Fruit fly (Drosophila melanogaster): ENCODE results near the gene Rpp14a.

Rpp14a gene

DNA sequence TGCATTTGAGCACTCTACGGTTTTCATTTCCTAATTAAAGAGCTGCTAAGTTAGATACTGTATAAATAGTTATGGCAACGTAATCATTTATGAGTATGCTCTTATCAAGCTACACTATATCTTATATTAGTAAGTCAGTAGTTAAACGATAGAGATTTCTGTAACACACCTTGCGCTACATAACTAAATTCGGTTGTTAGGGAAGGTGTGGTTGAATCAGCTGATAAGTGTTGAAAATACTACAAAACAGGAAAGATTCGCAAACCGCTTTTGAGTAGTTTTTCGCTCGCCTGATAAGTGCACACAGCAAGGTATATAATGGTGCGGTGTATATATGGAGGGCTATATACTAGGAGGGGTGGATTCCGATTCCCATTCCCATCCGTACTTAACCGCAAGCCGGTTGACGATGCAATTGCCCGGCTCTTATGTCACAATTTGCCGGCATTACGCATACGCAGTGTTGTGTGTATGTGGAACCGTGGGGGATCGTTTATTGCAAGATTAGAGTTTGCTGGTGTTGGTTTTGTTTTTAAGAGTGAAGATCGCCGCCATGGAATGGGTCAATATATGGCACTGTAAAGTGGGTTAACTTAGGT is 48.4 kb downstream of the Rpp14a start:
- TF ChIP-seq ovo (GFP tag; optimal IDR thresholded peaks at IDR 0.05) (no peak), CG12768 (GFP tag; optimal IDR thresholded peaks at IDR 0.05) (peak; percentile 44), CG7101 (tag; optimal IDR thresholded peaks at IDR 0.05) (no peak), kay (GFP tag; ENCODE audit: borderline replicate concordance) (peak; percentile 96), cic (GFP tag; optimal IDR thresholded peaks at IDR 0.05) (peak; percentile 95), toe (GFP tag; optimal IDR thresholded peaks at IDR 0.05) (no peak), CG33017 (tag; optimal IDR thresholded peaks at IDR 0.05) (peak; percentile 24), tj (GFP tag; optimal IDR thresholded peaks at IDR 0.05) (peak; percentile 64), Mnt (GFP tag; optimal IDR thresholded peaks at IDR 0.05) (peak; percentile 43), CG7045 (GFP tag; optimal IDR thresholded peaks at IDR 0.05) (peak; percentile 13), CG14711 (tag; optimal IDR thresholded peaks at IDR 0.05) (no peak), CG5204 (GFP tag; optimal IDR thresholded peaks at IDR 0.05) (no peak), CG11617 (GFP tag; optimal IDR thresholded peaks at IDR 0.05) (peak; percentile 37), Crg-1 (GFP tag; optimal IDR thresholded peaks at IDR 0.05) (peak; percentile 6), pad (GFP tag; optimal IDR thresholded peaks at IDR 0.05) (no peak)

DNA sequence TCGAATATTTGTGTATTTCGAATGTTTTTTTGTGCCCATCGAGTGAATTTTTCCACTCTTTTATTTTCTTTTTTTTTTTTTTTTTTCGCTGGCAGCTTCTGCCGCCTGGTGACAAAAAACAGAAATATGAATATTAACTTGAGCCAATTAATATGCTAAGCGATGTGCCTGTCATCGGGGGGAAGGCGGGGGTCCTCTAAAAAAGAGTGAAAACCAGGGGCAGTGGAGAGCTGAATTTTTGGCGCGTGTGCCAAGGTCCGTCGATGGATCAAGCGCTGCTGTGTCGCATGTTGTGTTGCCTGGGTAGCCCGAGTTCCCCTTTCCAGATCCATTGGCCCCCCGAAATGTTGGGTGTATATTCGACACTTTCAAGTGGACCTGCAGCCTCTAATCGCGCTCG is 49.1 kb downstream of the Rpp14a start:
- TF ChIP-seq CG5204 (GFP tag; optimal IDR thresholded peaks at IDR 0.05) = no peak
- TF ChIP-seq Mnt (GFP tag; optimal IDR thresholded peaks at IDR 0.05) = no peak
- no peak for TF ChIP-seq Crg-1 (GFP tag; optimal IDR thresholded peaks at IDR 0.05)
- no peak for TF ChIP-seq kay (GFP tag; ENCODE audit: borderline replicate concordance)
- no peak for TF ChIP-seq CG12768 (GFP tag; optimal IDR thresholded peaks at IDR 0.05)

- TF ChIP-seq Clk (GFP tag; optimal IDR thresholded peaks at IDR 0.05) (no peak), cic (GFP tag; optimal IDR thresholded peaks at IDR 0.05) (peak; percentile 21)
These were observed 49.9 kb downstream of the Rpp14a start for dm6 chr3R:30106562-30106961.

dm6 chr3R:30107718-30108117 is 51.1 kb downstream of the Rpp14a start:
- no peak for TF ChIP-seq tj (GFP tag; optimal IDR thresholded peaks at IDR 0.05)
- TF ChIP-seq cic (GFP tag; optimal IDR thresholded peaks at IDR 0.05) = peak; percentile 96
- peak; percentile 65 for TF ChIP-seq CG12768 (GFP tag; optimal IDR thresholded peaks at IDR 0.05)

Measured in whole organism, adult.